Worm (Caenorhabditis elegans) whole organism, early embryonic: ENCODE data around the gene grl-19.

ENCODE experiments used
- B0310.2 ChIP-seq: sonication (generic microtip); optimal IDR thresholded peaks from 2 replicates; lab custom pipeline; 2016; ENCODE audit warnings: mild to moderate bottlenecking, missing genetic modification characterization, missing compliant biosample characterization
- F13C5.2 ChIP-seq: sonication (generic microtip); optimal IDR thresholded peaks from 2 replicates; lab custom pipeline; 2017; ENCODE audit warnings: mild to moderate bottlenecking, missing genetic modification characterization, inconsistent platforms, missing compliant biosample characterization
- ama-1 ChIP-seq: fragments of 150-350 bp; optimal IDR thresholded peaks from 2 replicates; lab custom pipeline; 2014
- ceh-13 ChIP-seq: fragments of 200-800 bp; sonication (Bioruptor generic); optimal IDR thresholded peaks from 2 replicates; lab custom pipeline; 2018; ENCODE audit warnings: mild to moderate bottlenecking, missing genetic modification characterization, missing compliant biosample characterization
- ceh-36 ChIP-seq: sonication (generic microtip); optimal IDR thresholded peaks from 2 replicates; lab custom pipeline; 2016; ENCODE audit warnings: missing genetic modification characterization, inconsistent platforms, missing compliant biosample characterization
- hmbx-1 ChIP-seq: sonication (generic microtip); optimal IDR thresholded peaks from 2 replicates; lab custom pipeline; 2016; ENCODE audit warnings: mild to moderate bottlenecking, missing genetic modification characterization, missing compliant biosample characterization
- hmg-4 ChIP-seq: fragments of 200-800 bp; sonication (Bioruptor generic); optimal IDR thresholded peaks from 2 replicates; lab custom pipeline; 2018; ENCODE audit warnings: mild to moderate bottlenecking, missing genetic modification characterization, missing compliant biosample characterization
- hnd-1 ChIP-seq: sonication (generic microtip); optimal IDR thresholded peaks from 2 replicates; lab custom pipeline; 2016; ENCODE audit warnings: missing genetic modification characterization, missing compliant biosample characterization
- scrt-1 ChIP-seq: fragments of 200-800 bp; sonication (Bioruptor generic); IDR thresholded peaks from 2 replicates; pipeline ENCODE4 v1.3.6; 2022; ENCODE audit warnings: missing genetic modification characterization, missing compliant biosample characterization
- sea-1 ChIP-seq: fragments of 200-800 bp; sonication (Bioruptor generic); conservative IDR thresholded peaks from 2 replicates; pipeline ENCODE4 v1.3.6; 2022; ENCODE audit warnings: missing genetic modification characterization, missing compliant biosample characterization
- tbx-11 ChIP-seq: fragments of 200-800 bp; sonication (Bioruptor generic); IDR thresholded peaks from 2 replicates; pipeline ENCODE4 v1.3.6; 2022; ENCODE audit warnings: missing genetic modification characterization, missing compliant biosample characterization
- tbx-37 ChIP-seq: fragments of 200-800 bp; sonication (Bioruptor generic); conservative IDR thresholded peaks from 2 replicates; pipeline ENCODE4 v1.3.6; 2022; ENCODE audit warnings: missing genetic modification reagents, missing genetic modification characterization, missing compliant biosample characterization

grl-19 gene

DNA sequence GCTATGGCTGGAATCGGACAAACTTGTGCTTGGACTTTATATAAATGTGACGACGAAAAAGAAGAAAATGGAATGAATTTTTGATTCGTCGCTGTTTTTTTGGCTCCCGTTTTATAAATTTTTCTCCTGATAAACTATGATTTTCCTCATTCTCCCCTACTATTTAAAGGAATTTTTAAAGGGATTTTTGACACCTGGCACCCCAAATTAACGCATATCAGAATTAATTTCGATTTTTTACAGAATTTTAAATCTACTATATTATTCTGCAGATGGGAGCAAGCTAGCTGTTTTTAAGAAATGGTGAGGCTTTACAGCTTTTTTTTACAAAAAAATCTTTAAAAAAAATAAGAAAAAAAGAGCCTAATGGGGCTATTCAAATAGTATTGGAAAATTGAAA is 47.4 kb downstream of the grl-19 start, which contains the start of gene coa-1:
TSS of gene coa-1 (plus strand) at position 301 of the 400 bp plus-strand sequence.
- TF ChIP-seq ceh-13 (GFP tag; lab: Kevin White, UChicago) (no peak), hnd-1 (tag; lab: Kevin White, UChicago) (no peak), hmbx-1 (tag; lab: Kevin White, UChicago) (no peak), B0310.2 (tag; lab: Kevin White, UChicago) (no peak), tbx-37 (GFP tag; lab: Robert Waterston, UW) (no peak), hmg-4 (GFP tag; lab: Kevin White, UChicago) (no peak), ceh-36 (no peak), tbx-11 (no peak)

DNA sequence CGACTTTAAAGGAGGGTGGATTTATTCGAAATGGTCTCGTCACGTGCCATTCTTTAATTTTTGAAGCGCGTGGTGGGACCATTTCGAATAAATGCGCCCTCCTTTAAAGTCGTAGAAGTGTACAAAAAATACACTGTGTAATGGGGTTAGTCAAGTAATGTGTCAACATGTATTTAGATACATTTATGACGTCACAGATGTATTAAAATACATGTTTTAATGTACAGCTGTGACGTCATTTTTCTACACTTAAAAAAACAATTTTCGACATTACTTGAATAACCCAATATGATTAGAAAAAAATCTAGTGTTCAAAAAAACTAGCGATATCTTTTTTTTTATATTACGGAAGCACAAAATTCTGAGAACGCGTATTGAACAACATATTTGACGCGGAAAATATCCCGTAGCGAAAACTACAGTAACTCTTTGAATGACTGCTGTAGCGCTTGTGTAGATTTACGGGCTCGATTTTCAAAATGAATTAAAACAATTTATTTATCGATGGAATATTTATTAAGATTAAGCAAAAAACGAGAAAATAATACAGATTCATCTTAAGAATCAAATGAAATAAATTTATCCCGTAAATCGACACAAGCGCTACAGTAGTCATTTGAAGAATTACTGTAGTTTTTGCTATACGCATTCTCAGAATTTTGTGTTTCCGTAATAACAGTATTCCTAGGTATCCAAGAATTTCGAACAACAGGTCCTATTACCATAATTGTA is 49.3 kb downstream of the grl-19 start, which contains the start of gene gfrp-1:
TSS of gene gfrp-1 (plus strand) at position 682 of the 732 bp plus-strand sequence.
- TF ChIP-seq hnd-1 (tag; lab: Kevin White, UChicago) (no peak), sea-1 (GFP tag; lab: Robert Waterston, UW) (no peak), hmg-4 (GFP tag; lab: Kevin White, UChicago) (no peak), ama-1 (no peak), F13C5.2 (no peak), tbx-11 (no peak), scrt-1 (no peak)
